Worm (Caenorhabditis elegans) whole organism, early embryonic: ENCODE results near the gene ZK616.65.

Source experiments
- B0310.2 ChIP-seq: sonication (generic microtip); optimal IDR thresholded peaks from 2 replicates; lab custom pipeline; 2016; ENCODE audit warnings: mild to moderate bottlenecking, missing genetic modification characterization, missing compliant biosample characterization
- ama-1 ChIP-seq: fragments of 150-350 bp; optimal IDR thresholded peaks from 2 replicates; lab custom pipeline; 2014
- pes-1 ChIP-seq: fragments of 200-800 bp; sonication (Bioruptor generic); IDR thresholded peaks from 2 replicates; pipeline ENCODE4 v1.3.6; 2022; ENCODE audit warnings: missing genetic modification reagents, missing genetic modification characterization, missing compliant biosample characterization
- sea-1 ChIP-seq: fragments of 200-800 bp; sonication (Bioruptor generic); conservative IDR thresholded peaks from 2 replicates; pipeline ENCODE4 v1.3.6; 2022; ENCODE audit warnings: missing genetic modification characterization, missing compliant biosample characterization

- TF ChIP-seq sea-1 (GFP tag; lab: Robert Waterston, UW) (no peak), ama-1 (lab: Kevin White, UChicago) (no peak), B0310.2 (tag; lab: Kevin White, UChicago) (no peak), pes-1 (GFP tag; lab: Robert Waterston, UW) (no peak)
Measured at ce11 chrIV:5360533-5360932, 50.5 kb downstream of the ZK616.65 start, which contains the start of gene F41H10.5.
